Worm (Caenorhabditis elegans): Measurements from ENCODE around the gene ent-5.

Gene ent-5

ce11 chrX:4658706-4659105 is 9.7 kb upstream of the ent-5 start:
- TF ChIP-seq unc-62 (GFP tag; optimal IDR thresholded peaks at IDR 0.05), result no peak

- TF ChIP-seq unc-62 (GFP tag; optimal IDR thresholded peaks at IDR 0.05), result no peak
Observed at ce11 chrX:4658303-4658702, 9.3 kb upstream of the ent-5 start.

DNA sequence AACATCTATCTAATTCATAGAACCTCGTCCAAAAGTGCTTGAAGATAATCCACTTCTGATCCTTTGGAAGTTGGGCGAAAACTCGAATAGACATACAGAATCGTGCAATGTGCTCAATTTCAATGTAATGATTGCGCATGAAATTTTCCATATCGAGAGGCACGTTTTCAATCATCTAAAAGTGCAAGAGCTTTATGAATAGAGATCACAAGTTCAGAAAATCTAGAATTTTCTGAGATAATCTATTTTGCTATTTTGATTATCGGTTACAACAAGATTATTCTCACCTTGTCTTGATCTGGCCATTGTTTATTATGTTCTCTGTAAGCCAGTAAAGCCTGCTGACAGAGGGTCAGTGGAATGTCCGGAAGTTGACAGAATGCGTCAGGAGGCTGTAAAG is 8.6 kb upstream of the ent-5 start:
- TF ChIP-seq unc-62 (GFP tag; optimal IDR thresholded peaks at IDR 0.05), result no peak

DNA sequence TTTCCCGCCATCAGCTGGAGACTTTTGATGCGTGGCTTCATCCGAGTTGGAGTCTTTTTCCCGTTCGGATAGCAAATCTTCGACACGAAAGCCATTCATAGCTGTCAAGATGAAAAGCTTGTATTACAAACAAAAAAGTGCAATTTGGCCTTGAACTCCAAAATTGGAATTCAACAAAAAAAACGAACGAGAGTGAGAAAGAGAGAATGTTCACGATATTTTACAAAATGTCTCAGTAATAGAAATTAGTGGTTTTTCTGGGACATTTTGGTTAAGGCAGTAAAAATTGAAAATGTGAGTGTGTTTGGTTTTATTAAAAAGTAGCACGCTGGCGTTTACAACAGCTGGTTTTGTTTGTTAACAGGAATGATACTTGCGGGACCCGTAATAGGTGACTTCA is 5.1 kb upstream of the ent-5 start, which contains the start of gene ceh-1:
Gene ceh-1, minus strand, starts transcription at position 101 of the 400 bp plus-strand sequence.
- TF ChIP-seq unc-62 (GFP tag; optimal IDR thresholded peaks at IDR 0.05), result no peak

DNA sequence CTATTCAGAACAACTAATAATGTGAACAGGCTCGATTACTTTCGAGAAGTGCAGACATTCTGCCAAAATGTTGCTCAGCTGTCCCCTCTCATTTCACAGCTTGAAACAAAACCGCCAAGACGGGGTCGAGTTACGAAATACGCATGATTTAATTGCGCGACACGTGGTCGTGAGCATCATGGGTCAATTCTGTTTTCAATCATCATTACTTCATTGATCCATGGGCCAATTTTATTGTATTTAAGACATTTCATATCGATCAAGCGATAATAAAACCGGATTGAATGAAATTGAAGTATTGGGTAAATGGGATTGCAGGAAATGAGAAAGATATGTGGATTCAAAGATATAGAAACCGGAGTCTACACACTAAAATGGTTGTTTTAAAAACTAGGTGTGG is 4.0 kb upstream of the ent-5 start:
- no peak for TF ChIP-seq unc-62 (GFP tag; optimal IDR thresholded peaks at IDR 0.05)

ce11 chrX:4651428-4651827 is 2.4 kb upstream of the ent-5 start:
- TF ChIP-seq unc-62 (GFP tag; optimal IDR thresholded peaks at IDR 0.05), result no peak

- no peak for TF ChIP-seq unc-62 (GFP tag; optimal IDR thresholded peaks at IDR 0.05)
Observed at ce11 chrX:4647104-4647503, 1.9 kb downstream of the ent-5 start, which contains the start of gene C46C11.4. Gene C46C11.4 (minus strand): TSS chrX:4647204.

ce11 chrX:4636821-4637220 is 12.2 kb downstream of the ent-5 start, which contains the start of gene hosl-1:
Gene hosl-1 (plus strand): TSS chrX:4637121.
- no peak for TF ChIP-seq unc-62 (GFP tag; optimal IDR thresholded peaks at IDR 0.05)

ce11 chrX:4636143-4636542 is 12.9 kb downstream of the ent-5 start:
- TF ChIP-seq unc-62 (GFP tag; optimal IDR thresholded peaks at IDR 0.05), result no peak

DNA sequence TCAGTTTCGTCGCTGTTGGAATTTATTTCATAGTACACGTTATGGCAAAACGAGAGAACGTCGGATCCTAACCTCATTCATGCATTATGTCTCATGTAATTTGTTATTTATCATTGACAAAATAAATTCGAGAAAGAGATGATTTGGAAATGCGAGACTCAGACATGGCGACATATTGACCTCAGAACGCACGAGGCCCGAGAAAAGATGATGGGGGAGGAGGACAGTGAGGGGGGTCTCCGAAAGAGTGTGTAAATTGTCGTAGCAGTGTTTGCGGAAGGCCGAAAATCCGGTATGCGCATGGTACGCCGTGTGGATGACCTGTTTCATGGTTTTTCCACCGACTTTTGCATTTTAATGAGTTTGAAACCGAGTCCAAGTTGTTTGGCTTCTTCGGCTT is 13.4 kb downstream of the ent-5 start:
- no peak for TF ChIP-seq unc-62 (GFP tag; optimal IDR thresholded peaks at IDR 0.05)

DNA sequence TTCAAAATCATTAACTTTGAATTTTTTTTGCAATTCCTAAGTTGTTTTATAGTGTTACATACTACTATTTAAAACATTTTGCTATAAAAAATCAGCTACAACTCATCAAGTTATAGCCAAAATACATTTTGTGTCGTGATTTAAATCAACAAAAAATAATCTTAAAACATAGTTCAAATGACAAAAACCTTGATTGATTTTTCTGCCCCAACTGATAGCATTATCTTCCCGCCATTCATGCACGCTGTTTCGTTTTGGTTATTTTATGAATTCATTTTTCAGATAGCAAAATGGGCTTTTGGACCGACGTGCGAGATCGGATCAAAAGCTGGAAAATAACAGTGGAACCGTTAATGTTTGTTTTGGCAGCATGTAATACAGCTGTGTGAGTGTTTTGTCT is 16.9 kb downstream of the ent-5 start, which contains the start of gene slcr-46.1:
Gene slcr-46.1, plus strand, starts transcription at position 274 of the 400 bp plus-strand sequence.
- no peak for TF ChIP-seq unc-62 (GFP tag; optimal IDR thresholded peaks at IDR 0.05)

ce11 chrX:4628817-4629575 is 20.0 kb downstream of the ent-5 start:
- TF ChIP-seq unc-62 (GFP tag; optimal IDR thresholded peaks at IDR 0.05), result no peak

ce11 chrX:4628350-4628749 is 20.6 kb downstream of the ent-5 start:
- no peak for TF ChIP-seq unc-62 (GFP tag; optimal IDR thresholded peaks at IDR 0.05)

- TF ChIP-seq unc-62 (GFP tag; optimal IDR thresholded peaks at IDR 0.05), result no peak
Observed at ce11 chrX:4626891-4627290, 22.1 kb downstream of the ent-5 start.

DNA sequence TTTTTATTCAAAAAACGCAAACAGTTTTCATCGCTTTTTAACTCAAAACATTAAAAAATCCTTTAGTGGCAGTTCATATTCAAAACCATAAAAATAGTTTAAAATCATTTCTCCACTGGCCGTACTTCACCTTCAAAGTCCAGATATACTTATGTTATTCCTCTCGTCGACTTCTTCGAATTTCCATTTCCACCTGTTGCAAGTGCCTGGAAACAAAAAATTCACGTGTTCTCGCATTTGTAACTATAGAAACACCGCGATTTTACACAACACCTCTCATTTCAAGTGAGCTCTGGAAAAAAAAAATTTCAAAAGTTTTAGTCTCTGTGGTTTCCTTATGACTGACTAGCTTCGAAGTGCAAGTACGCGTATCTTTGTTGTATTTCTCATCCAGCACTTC is 23.9 kb downstream of the ent-5 start:
- TF ChIP-seq unc-62 (GFP tag; optimal IDR thresholded peaks at IDR 0.05), result no peak

ce11 chrX:4623707-4624106 is 25.3 kb downstream of the ent-5 start:
- TF ChIP-seq unc-62 (GFP tag; optimal IDR thresholded peaks at IDR 0.05), result no peak

DNA sequence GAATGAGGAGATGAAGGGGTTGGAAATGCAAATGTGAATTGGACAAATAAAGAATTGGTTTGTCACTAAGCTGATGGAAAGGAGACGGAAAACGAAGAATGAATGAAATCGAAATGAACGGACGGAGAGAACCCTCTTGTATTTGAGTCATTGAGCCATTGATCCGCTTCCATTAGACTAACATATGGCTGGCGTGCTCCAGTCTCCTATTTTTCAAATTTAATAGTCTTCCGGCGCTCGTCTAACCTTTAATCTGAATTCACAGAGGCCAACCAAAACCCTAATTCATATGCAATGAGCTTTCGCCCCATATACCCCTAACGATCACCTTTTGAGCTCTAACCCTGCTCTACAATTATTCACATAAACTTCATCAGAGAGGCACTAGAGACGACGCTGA is 27.0 kb downstream of the ent-5 start, which contains the start of gene C46C11.3:
Gene C46C11.3, plus strand, starts transcription at position 301 of the 400 bp plus-strand sequence.
- no peak for TF ChIP-seq unc-62 (GFP tag; optimal IDR thresholded peaks at IDR 0.05)

Measured in whole organism, dauer.